Worm (Caenorhabditis elegans): Measurements from ENCODE around the gene F54F7.3.

The F54F7.3 gene

ce11 chrX:11850082-11850481 lies at the start of gene F54F7.3:
TSS of gene F54F7.3 (minus strand) at chrX:11850182.
- no peak for TF ChIP-seq unc-62 (GFP tag; optimal IDR thresholded peaks at IDR 0.05)

ce11 chrX:11899031-11899430 lies 49.0 kb upstream of the F54F7.3 start:
- TF ChIP-seq unc-62 (GFP tag; optimal IDR thresholded peaks at IDR 0.05), result no peak

- TF ChIP-seq unc-62 (GFP tag; optimal IDR thresholded peaks at IDR 0.05), result no peak
Observed at ce11 chrX:11898040-11898439, 48.1 kb upstream of the F54F7.3 start, which contains the start of gene Y62H9A.9. TSS of gene Y62H9A.9 (minus strand) at chrX:11898140.

ce11 chrX:11896708-11897107 lies 46.7 kb upstream of the F54F7.3 start:
- TF ChIP-seq unc-62 (GFP tag; optimal IDR thresholded peaks at IDR 0.05), result no peak

ce11 chrX:11892328-11892727 lies 42.3 kb upstream of the F54F7.3 start, which contains the start of gene Y62H9A.8:
TSS of gene Y62H9A.8 (minus strand) at chrX:11892428.
- no peak for TF ChIP-seq unc-62 (GFP tag; optimal IDR thresholded peaks at IDR 0.05)

ce11 chrX:11885577-11885976 lies 35.6 kb upstream of the F54F7.3 start, which contains the start of gene Y62H9A.7:
TSS of gene Y62H9A.7 (minus strand) at chrX:11885677.
- no peak for TF ChIP-seq unc-62 (GFP tag; optimal IDR thresholded peaks at IDR 0.05)

ce11 chrX:11882800-11883199 lies 32.8 kb upstream of the F54F7.3 start, which contains the start of the genes Y62H9A.5 and ule-5:
TSS of gene Y62H9A.5 (minus strand) at chrX:11882900.
TSS of gene ule-5 (plus strand) at chrX:11883127.
- no peak for TF ChIP-seq unc-62 (GFP tag; optimal IDR thresholded peaks at IDR 0.05)

ce11 chrX:11879871-11880270 lies 29.9 kb upstream of the F54F7.3 start, which contains the start of the genes Y62H9A.3 and Y62H9A.4:
TSS of gene Y62H9A.3 (minus strand) at chrX:11879971.
TSS of gene Y62H9A.4 (plus strand) at chrX:11880126.
- TF ChIP-seq unc-62 (GFP tag; optimal IDR thresholded peaks at IDR 0.05), result no peak

- no peak for TF ChIP-seq unc-62 (GFP tag; optimal IDR thresholded peaks at IDR 0.05)
Observed at ce11 chrX:11878109-11878508, 28.1 kb upstream of the F54F7.3 start, which contains the start of gene Y62H9A.2. TSS of gene Y62H9A.2 (minus strand) at chrX:11878209.

ce11 chrX:11875260-11875659 lies 25.3 kb upstream of the F54F7.3 start, which contains the start of gene Y62H9A.1:
TSS of gene Y62H9A.1 (plus strand) at chrX:11875541.
- no peak for TF ChIP-seq unc-62 (GFP tag; optimal IDR thresholded peaks at IDR 0.05)

- no peak for TF ChIP-seq unc-62 (GFP tag; optimal IDR thresholded peaks at IDR 0.05)
Observed at ce11 chrX:11872210-11872609, 22.2 kb upstream of the F54F7.3 start.

ce11 chrX:11870393-11870792 lies 20.4 kb upstream of the F54F7.3 start:
- no peak for TF ChIP-seq unc-62 (GFP tag; optimal IDR thresholded peaks at IDR 0.05)

ce11 chrX:11869260-11869659 lies 19.3 kb upstream of the F54F7.3 start, which contains the start of gene dot-1.2:
TSS of gene dot-1.2 (minus strand) at chrX:11869360.
- TF ChIP-seq unc-62 (GFP tag; optimal IDR thresholded peaks at IDR 0.05), result no peak

ce11 chrX:11865083-11865482 lies 15.1 kb upstream of the F54F7.3 start, which contains the start of gene F54F7.6:
TSS of gene F54F7.6 (plus strand) at chrX:11865383.
- TF ChIP-seq unc-62 (GFP tag; optimal IDR thresholded peaks at IDR 0.05), result no peak

ce11 chrX:11863307-11863706 lies 13.3 kb upstream of the F54F7.3 start, which contains the start of gene F54F7.10:
TSS of gene F54F7.10 (plus strand) at chrX:11863607.
- no peak for TF ChIP-seq unc-62 (GFP tag; optimal IDR thresholded peaks at IDR 0.05)

- no peak for TF ChIP-seq unc-62 (GFP tag; optimal IDR thresholded peaks at IDR 0.05)
Observed at ce11 chrX:11857178-11857577, 7.2 kb upstream of the F54F7.3 start, which contains the start of gene mes-1. TSS of gene mes-1 (plus strand) at chrX:11857478.

ce11 chrX:11856214-11856613 lies 6.2 kb upstream of the F54F7.3 start:
- TF ChIP-seq unc-62 (GFP tag; optimal IDR thresholded peaks at IDR 0.05), result no peak

All from whole organism, dauer.